Fruit fly (Drosophila melanogaster) whole organism, pupa: ENCODE measurements around the gene hydra.

Source experiments
- CG10348 ChIP-seq: fragments of 200-800 bp; sonication (Bioruptor generic); IDR thresholded peaks from 2 replicates; pipeline ENCODE4 v1.3.6; 2022; ENCODE audit warnings: missing biosample characterization, missing genetic modification characterization
- CG12605 ChIP-seq: fragments of 200-800 bp; sonication (Bioruptor generic); IDR thresholded peaks from 2 replicates; pipeline ENCODE4 v1.3.6; 2022; ENCODE audit warnings: missing biosample characterization, missing genetic modification characterization
- CG13204 ChIP-seq: fragments of 200-800 bp; sonication (Bioruptor generic); optimal IDR thresholded peaks from 2 replicates; lab custom pipeline; 2018; ENCODE audit warnings: missing biosample characterization, mild to moderate bottlenecking, missing genetic modification characterization, moderate library complexity
- CG14655 ChIP-seq: fragments of 200-800 bp; sonication (Bioruptor generic); optimal IDR thresholded peaks from 3 replicates; lab custom pipeline; 2017; ENCODE audit warnings: mild to moderate bottlenecking, missing biosample characterization, missing genetic modification reagents, missing genetic modification characterization
- CG15710 ChIP-seq: fragments of 200-800 bp; sonication (Bioruptor generic); optimal IDR thresholded peaks from 2 replicates; lab custom pipeline; 2018; ENCODE audit warnings: missing biosample characterization, mild to moderate bottlenecking, missing genetic modification characterization, moderate library complexity
- CG17806 ChIP-seq: fragments of 200-800 bp; sonication (Bioruptor generic); optimal IDR thresholded peaks from 2 replicates; lab custom pipeline; 2018; ENCODE audit warnings: missing biosample characterization, mild to moderate bottlenecking, missing genetic modification characterization, moderate library complexity
- CG32121 ChIP-seq: fragments of 200-800 bp; sonication (Bioruptor generic); IDR thresholded peaks from 2 replicates; pipeline ENCODE4 v1.3.6; 2022; ENCODE audit warnings: missing biosample characterization, missing genetic modification characterization
- CG34367 ChIP-seq: fragments of 200-800 bp; sonication (Bioruptor generic); optimal IDR thresholded peaks from 2 replicates; lab custom pipeline; 2018; ENCODE audit warnings: missing biosample characterization, mild to moderate bottlenecking, missing genetic modification characterization
- CG4496 ChIP-seq: fragments of 200-800 bp; sonication (Bioruptor generic); IDR thresholded peaks from 3 replicates; pipeline ENCODE4 v1.3.6; 2022; ENCODE audit warnings: missing biosample characterization, missing genetic modification characterization
- CG8159 ChIP-seq: fragments of 200-800 bp; sonication (Bioruptor generic); optimal IDR thresholded peaks from 3 replicates; lab custom pipeline; 2018; ENCODE audit warnings: missing biosample characterization, mild to moderate bottlenecking, missing genetic modification characterization, moderate library complexity
- CG8301 ChIP-seq: fragments of 200-800 bp; sonication (Bioruptor generic); optimal IDR thresholded peaks from 2 replicates; lab custom pipeline; 2018; ENCODE audit warnings: missing biosample characterization, mild to moderate bottlenecking, missing genetic modification characterization
- CG9948 ChIP-seq: fragments of 200-800 bp; sonication (Bioruptor generic); optimal IDR thresholded peaks from 2 replicates; lab custom pipeline; 2018; ENCODE audit warnings: missing biosample characterization, mild to moderate bottlenecking, missing genetic modification characterization, moderate library complexity
- D1 ChIP-seq: fragments of 200-800 bp; sonication (Bioruptor generic); optimal IDR thresholded peaks from 2 replicates; lab custom pipeline; 2018; ENCODE audit warnings: missing biosample characterization, mild to moderate bottlenecking, missing genetic modification characterization, moderate library complexity
- EcR ChIP-seq: fragments of 200-800 bp; sonication (Bioruptor generic); optimal IDR thresholded peaks from 3 replicates; lab custom pipeline; 2019; ENCODE audit warnings: missing biosample characterization, missing genetic modification characterization, mild to moderate bottlenecking, moderate library complexity, missing genetic modification reagents
- Ets98B ChIP-seq: fragments of 200-800 bp; sonication (Bioruptor generic); IDR thresholded peaks from 2 replicates; pipeline ENCODE4 v1.3.6; 2022; ENCODE audit warnings: missing biosample characterization, missing genetic modification characterization
- Pif1A ChIP-seq: fragments of 200-800 bp; sonication (Bioruptor generic); optimal IDR thresholded peaks from 3 replicates; lab custom pipeline; 2016; ENCODE audit warnings: missing biosample characterization, missing genetic modification characterization
- Pif1B ChIP-seq: fragments of 200-800 bp; sonication (Bioruptor generic); optimal IDR thresholded peaks from 3 replicates; lab custom pipeline; 2016; ENCODE audit warnings: missing biosample characterization, missing genetic modification characterization
- Snoo ChIP-seq: fragments of 200-800 bp; sonication (Bioruptor generic); optimal IDR thresholded peaks from 3 replicates; lab custom pipeline; 2017; ENCODE audit warnings: missing biosample characterization, mild to moderate bottlenecking, missing genetic modification characterization, inconsistent platforms
- fd96Ca ChIP-seq: fragments of 200-800 bp; sonication (Bioruptor generic); IDR thresholded peaks from 3 replicates; pipeline ENCODE4 v1.3.6; 2022; ENCODE audit warnings: missing biosample characterization, missing genetic modification characterization
- gl ChIP-seq: fragments of 200-800 bp; sonication (Bioruptor generic); optimal IDR thresholded peaks from 2 replicates; lab custom pipeline; 2018; ENCODE audit warnings: missing biosample characterization, mild to moderate bottlenecking, missing genetic modification characterization
- rn ChIP-seq: fragments of 200-800 bp; sonication (Bioruptor generic); IDR thresholded peaks from 2 replicates; pipeline ENCODE4 v1.3.6; 2022; ENCODE audit warnings: missing biosample characterization, missing genetic modification characterization

Gene hydra

dm6 chrX:20643385-20643784, 33.5 kb downstream of the hydra start:
- TF ChIP-seq gl (tag; lab: Kevin White, UChicago) (no peak), EcR (GFP tag; lab: Kevin White, UChicago) (no peak), D1 (no peak), Pif1A (no peak), Snoo (tag; lab: Kevin White, UChicago) (no peak), CG32121 (GFP tag; lab: Robert Waterston, UW) (no peak), CG14655 (GFP tag; lab: Kevin White, UChicago) (no peak), CG8159 (tag; lab: Kevin White, UChicago) (no peak), Pif1B (GFP tag; lab: Kevin White, UChicago) (no peak), CG13204 (GFP tag; lab: Kevin White, UChicago) (no peak), Ets98B (GFP tag; lab: Robert Waterston, UW) (no peak), fd96Ca (GFP tag; lab: Robert Waterston, UW) (no peak), CG34367 (tag; lab: Kevin White, UChicago) (no peak), CG9948 (tag; lab: Kevin White, UChicago) (no peak)
- TF ChIP-seq, all 21 proteins: peak for 0

- TF ChIP-seq D1 (no peak), EcR (GFP tag; lab: Kevin White, UChicago) (no peak), CG10348 (GFP tag; lab: Robert Waterston, UW) (no peak), CG32121 (GFP tag; lab: Robert Waterston, UW) (no peak), CG15710 (tag; lab: Kevin White, UChicago) (no peak)
These were observed 38.8 kb downstream of the hydra start for dm6 chrX:20638054-20638453.

dm6 chrX:20636724-20637123, 40.1 kb downstream of the hydra start:
- TF ChIP-seq D1 = no peak
- TF ChIP-seq CG17806 = no peak
- TF ChIP-seq Ets98B (GFP tag; lab: Robert Waterston, UW) = no peak
- TF ChIP-seq CG12605 (GFP tag; lab: Robert Waterston, UW) = no peak
- TF ChIP-seq Pif1B (GFP tag; lab: Kevin White, UChicago) = no peak
- no peak for TF ChIP-seq CG14655 (GFP tag; lab: Kevin White, UChicago)
- TF ChIP-seq Snoo (tag; lab: Kevin White, UChicago) = no peak
- TF ChIP-seq CG4496 (GFP tag; lab: Robert Waterston, UW) = no peak
- no peak for TF ChIP-seq CG34367 (tag; lab: Kevin White, UChicago)
- TF ChIP-seq EcR (GFP tag; lab: Kevin White, UChicago) = no peak
- no peak for TF ChIP-seq CG13204 (GFP tag; lab: Kevin White, UChicago)
- no peak for TF ChIP-seq Pif1A

- TF ChIP-seq CG14655 (GFP tag; lab: Kevin White, UChicago) = no peak
- TF ChIP-seq CG13204 (GFP tag; lab: Kevin White, UChicago) = no peak
- no peak for TF ChIP-seq CG9948 (tag; lab: Kevin White, UChicago)
- TF ChIP-seq CG34367 (tag; lab: Kevin White, UChicago) = no peak
- TF ChIP-seq gl (tag; lab: Kevin White, UChicago) = no peak
- TF ChIP-seq CG15710 (tag; lab: Kevin White, UChicago) = no peak
- no peak for TF ChIP-seq CG12605 (GFP tag; lab: Robert Waterston, UW)
- no peak for TF ChIP-seq D1
- no peak for TF ChIP-seq Ets98B (GFP tag; lab: Robert Waterston, UW)
- no peak for TF ChIP-seq CG4496 (GFP tag; lab: Robert Waterston, UW)
- TF ChIP-seq Pif1A = no peak
- TF ChIP-seq CG10348 (GFP tag; lab: Robert Waterston, UW) = no peak
- TF ChIP-seq Snoo (tag; lab: Kevin White, UChicago) = no peak
- no peak for TF ChIP-seq rn (GFP tag; lab: Robert Waterston, UW)
- TF ChIP-seq EcR (GFP tag; lab: Kevin White, UChicago) = no peak
These were observed 44.7 kb downstream of the hydra start for dm6 chrX:20632115-20632514.

dm6 chrX:20631160-20631559, 45.7 kb downstream of the hydra start:
- no peak for TF ChIP-seq CG8159 (tag; lab: Kevin White, UChicago)
- no peak for TF ChIP-seq CG10348 (GFP tag; lab: Robert Waterston, UW)
- no peak for TF ChIP-seq CG32121 (GFP tag; lab: Robert Waterston, UW)
- TF ChIP-seq D1 = no peak
- no peak for TF ChIP-seq CG34367 (tag; lab: Kevin White, UChicago)
- no peak for TF ChIP-seq Snoo (tag; lab: Kevin White, UChicago)
- no peak for TF ChIP-seq CG13204 (GFP tag; lab: Kevin White, UChicago)
- TF ChIP-seq fd96Ca (GFP tag; lab: Robert Waterston, UW) = no peak
- TF ChIP-seq CG14655 (GFP tag; lab: Kevin White, UChicago) = no peak
- no peak for TF ChIP-seq Ets98B (GFP tag; lab: Robert Waterston, UW)
- no peak for TF ChIP-seq CG9948 (tag; lab: Kevin White, UChicago)
- no peak for TF ChIP-seq Pif1A
- TF ChIP-seq CG15710 (tag; lab: Kevin White, UChicago) = no peak
- no peak for TF ChIP-seq CG12605 (GFP tag; lab: Robert Waterston, UW)
- TF ChIP-seq rn (GFP tag; lab: Robert Waterston, UW) = no peak
- no peak for TF ChIP-seq CG8301 (tag; lab: Kevin White, UChicago)
- no peak for TF ChIP-seq CG17806
- TF ChIP-seq CG4496 (GFP tag; lab: Robert Waterston, UW) = no peak
- no peak for TF ChIP-seq gl (tag; lab: Kevin White, UChicago)

dm6 chrX:20629360-20629759, 47.5 kb downstream of the hydra start:
- TF ChIP-seq Pif1B (GFP tag; lab: Kevin White, UChicago) (no peak), fd96Ca (GFP tag; lab: Robert Waterston, UW) (no peak), Ets98B (GFP tag; lab: Robert Waterston, UW) (no peak), CG8159 (tag; lab: Kevin White, UChicago) (no peak)
